Worm (Caenorhabditis elegans) whole organism, L2 larva: ENCODE measurements around the gene ncs-7.
"Not testable (repeated sequence)": the region's sequence is repeated elsewhere in the genome, so short reads cannot be mapped to it uniquely, and the experiment has no call there.

ENCODE experiments used
- C34F6.9 ChIP-seq: fragments of 150-350 bp; optimal IDR thresholded peaks from 2 replicates; lab custom pipeline; 2014; ENCODE audit warnings: missing biosample characterization, missing genetic modification characterization
- F13H6.1 ChIP-seq: sonication (generic microtip); optimal IDR thresholded peaks from 2 replicates; lab custom pipeline; 2016; ENCODE audit warnings: missing genetic modification characterization, missing compliant biosample characterization
- Y55F3AM.14 ChIP-seq: fragments of 200-800 bp; sonication (Bioruptor generic); optimal IDR thresholded peaks from 2 replicates; lab custom pipeline; 2018; ENCODE audit warnings: mild to moderate bottlenecking, missing genetic modification characterization, missing compliant biosample characterization
- ZK546.5 ChIP-seq: sonication (generic microtip); optimal IDR thresholded peaks from 2 replicates; lab custom pipeline; 2017; ENCODE audit warnings: missing biosample characterization, missing genetic modification characterization
- alr-1 ChIP-seq: fragments of 150-350 bp; optimal IDR thresholded peaks from 2 replicates; lab custom pipeline; 2014; ENCODE audit warnings: missing biosample characterization, missing genetic modification characterization
- blmp-1 ChIP-seq: sonication (generic microtip); optimal IDR thresholded peaks from 2 replicates; lab custom pipeline; 2017; ENCODE audit warnings: missing genetic modification characterization, mild to moderate bottlenecking, missing compliant biosample characterization, antibody characterized with exemption, moderate library complexity; ENCODE audit not compliant: insufficient read depth
- ceh-82 ChIP-seq: fragments of 150-350 bp; optimal IDR thresholded peaks from 2 replicates; lab custom pipeline; 2014; ENCODE audit warnings: missing biosample characterization, missing genetic modification characterization
- crh-2 ChIP-seq: sonication (generic microtip); optimal IDR thresholded peaks from 2 replicates; lab custom pipeline; 2017; ENCODE audit warnings: missing biosample characterization, missing genetic modification characterization
- dmd-4 ChIP-seq: sonication (generic microtip); optimal IDR thresholded peaks from 2 replicates; lab custom pipeline; 2017; ENCODE audit warnings: missing biosample characterization, missing genetic modification characterization
- elt-1 ChIP-seq: fragments of 150-350 bp; optimal IDR thresholded peaks from 2 replicates; lab custom pipeline; 2014; ENCODE audit warnings: missing biosample characterization, missing genetic modification characterization
- fos-1 ChIP-seq: fragments of 150-350 bp; optimal IDR thresholded peaks from 2 replicates; lab custom pipeline; 2014; ENCODE audit warnings: missing biosample characterization, missing genetic modification characterization
- gmeb-1 ChIP-seq: fragments of 150-350 bp; optimal IDR thresholded peaks from 2 replicates; lab custom pipeline; 2014; ENCODE audit warnings: missing biosample characterization, missing genetic modification characterization
- lin-13 ChIP-seq: fragments of 150-350 bp; optimal IDR thresholded peaks from 2 replicates; lab custom pipeline; 2014; ENCODE audit warnings: missing biosample characterization, missing genetic modification reagents, missing genetic modification characterization
- lin-39 ChIP-seq: fragments of 150-350 bp; optimal IDR thresholded peaks from 2 replicates; lab custom pipeline; 2014; ENCODE audit warnings: missing biosample characterization, missing genetic modification reagents, missing genetic modification characterization
- lsy-2 ChIP-seq, 2 experiments: fragments of 150-350 bp in 1 of 2; sonication (generic microtip) in 1 of 2; optimal IDR thresholded peaks; 2 replicates each; lab custom pipeline; 2014 to 2017; ENCODE audit warnings: missing biosample characterization in 2 of 2, missing genetic modification characterization in 2 of 2
- mdl-1 ChIP-seq, 2 experiments: fragments of 150-350 bp in 1 of 2; sonication (generic microtip) in 1 of 2; optimal IDR thresholded peaks; 2 replicates each; lab custom pipeline; 2017; ENCODE audit warnings: missing biosample characterization in 2 of 2, missing genetic modification characterization in 2 of 2
- nhr-11 ChIP-seq: fragments of 150-350 bp; optimal IDR thresholded peaks from 2 replicates; lab custom pipeline; 2014; ENCODE audit warnings: missing biosample characterization, missing genetic modification characterization
- nhr-129 ChIP-seq: fragments of 150-350 bp; optimal IDR thresholded peaks from 2 replicates; lab custom pipeline; 2014; ENCODE audit warnings: missing biosample characterization, missing genetic modification characterization
- nhr-21 ChIP-seq: fragments of 150-350 bp; optimal IDR thresholded peaks from 2 replicates; lab custom pipeline; 2014; ENCODE audit warnings: missing biosample characterization, missing genetic modification characterization
- nhr-237 ChIP-seq: fragments of 150-350 bp; optimal IDR thresholded peaks from 2 replicates; lab custom pipeline; 2014; ENCODE audit warnings: missing biosample characterization, missing genetic modification characterization
- nhr-25 ChIP-seq: fragments of 150-350 bp; sonication (generic microtip); optimal IDR thresholded peaks from 3 replicates; lab custom pipeline; 2014; ENCODE audit warnings: missing biosample characterization, missing genetic modification characterization
- nhr-77 ChIP-seq: fragments of 150-350 bp; optimal IDR thresholded peaks from 2 replicates; lab custom pipeline; 2014; ENCODE audit warnings: missing biosample characterization, missing genetic modification characterization
- peb-1 ChIP-seq: fragments of 150-350 bp; optimal IDR thresholded peaks from 2 replicates; lab custom pipeline; 2014; ENCODE audit warnings: missing biosample characterization, missing genetic modification characterization
- sem-4 ChIP-seq: fragments of 150-350 bp; optimal IDR thresholded peaks from 2 replicates; lab custom pipeline; 2014; ENCODE audit warnings: missing biosample characterization, missing genetic modification reagents, missing genetic modification characterization
- skn-1 ChIP-seq: sonication (generic microtip); optimal IDR thresholded peaks from 2 replicates; lab custom pipeline; 2017; ENCODE audit warnings: missing biosample characterization, missing genetic modification characterization
- sma-3 ChIP-seq: sonication (generic microtip); optimal IDR thresholded peaks from 2 replicates; lab custom pipeline; 2016; ENCODE audit warnings: missing genetic modification reagents, missing genetic modification characterization, missing compliant biosample characterization
- sma-9 ChIP-seq, 2 experiments: fragments of 150-350 bp in 1 of 2; sonication (generic microtip) in 1 of 2; optimal IDR thresholded peaks; 2 replicates each; lab custom pipeline; 2014 to 2016; ENCODE audit warnings: missing genetic modification characterization in 2 of 2, mild to moderate bottlenecking in 1 of 2, missing biosample characterization in 1 of 2, missing compliant biosample characterization in 1 of 2, missing genetic modification reagents in 1 of 2, moderate library complexity in 1 of 2
- snpc-4 ChIP-seq: fragments of 150-350 bp; optimal IDR thresholded peaks from 2 replicates; lab custom pipeline; 2014; ENCODE audit warnings: missing biosample characterization, missing genetic modification characterization
- unc-39 ChIP-seq: fragments of 150-350 bp; optimal IDR thresholded peaks from 2 replicates; lab custom pipeline; 2014; ENCODE audit warnings: missing biosample characterization, missing genetic modification characterization
- unc-55 ChIP-seq: fragments of 150-350 bp; sonication (generic microtip); optimal IDR thresholded peaks from 3 replicates; lab custom pipeline; 2014; ENCODE audit warnings: missing biosample characterization, missing genetic modification reagents, missing genetic modification characterization
- unc-62 ChIP-seq: fragments of 150-350 bp; optimal IDR thresholded peaks from 2 replicates; lab custom pipeline; 2014; ENCODE audit warnings: missing biosample characterization, missing genetic modification reagents, missing genetic modification characterization
- zag-1 ChIP-seq: fragments of 150-350 bp; optimal IDR thresholded peaks from 2 replicates; lab custom pipeline; 2014; ENCODE audit warnings: missing biosample characterization, missing genetic modification characterization
- ztf-1 ChIP-seq: fragments of 200-800 bp; sonication (Bioruptor generic); conservative IDR thresholded peaks from 2 replicates; pipeline ENCODE4 v1.3.6; 2022; ENCODE audit warnings: missing genetic modification characterization, missing compliant biosample characterization
- ztf-4 ChIP-seq: fragments of 150-350 bp; optimal IDR thresholded peaks from 2 replicates; lab custom pipeline; 2014; ENCODE audit warnings: missing biosample characterization, missing genetic modification characterization

The ncs-7 gene

DNA sequence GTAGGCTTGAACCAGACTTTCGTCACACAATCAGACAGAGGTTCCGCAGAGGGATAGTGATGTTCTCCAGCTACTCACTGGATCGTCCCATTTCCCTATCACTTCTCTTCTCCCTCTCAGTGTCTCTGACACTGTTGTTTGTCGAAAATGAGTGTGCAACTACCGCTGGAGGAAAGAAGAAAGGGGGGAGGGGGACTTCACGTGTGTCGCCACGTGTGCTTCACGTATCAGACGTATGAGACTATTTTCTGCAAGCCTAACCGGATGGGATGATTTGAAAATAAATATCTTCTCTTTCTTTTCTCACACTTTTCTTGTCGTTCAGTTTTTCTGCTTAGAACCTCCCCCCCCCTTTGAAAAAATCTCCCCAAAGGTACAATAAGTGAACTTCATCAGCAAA lies 26.4 kb downstream of the ncs-7 start, which contains the start of gene H18N23.2 (continued):
- TF ChIP-seq fos-1 (tag; lab: Kevin White, UChicago) (peak; percentile 69), C34F6.9 (peak; percentile 44), unc-39 (tag; lab: Kevin White, UChicago) (no peak), blmp-1 (peak; percentile 79), snpc-4 (no peak), sma-9 (GFP tag; optimal IDR thresholded peaks at IDR 0.05; lab: Kevin White, UChicago) (peak; percentile 98), sma-9 (tag; optimal IDR thresholded peaks at IDR 0.05; lab: Kevin White, UChicago) (no peak), gmeb-1 (tag; lab: Kevin White, UChicago) (no peak), Y55F3AM.14 (GFP tag; lab: Kevin White, UChicago) (no peak), F13H6.1 (tag; lab: Kevin White, UChicago) (peak; percentile 86), elt-1 (no peak), nhr-77 (tag; lab: Kevin White, UChicago) (no peak), lin-39 (tag; lab: Kevin White, UChicago) (no peak), lsy-2 (tag; optimal IDR thresholded peaks at IDR 0.05; lab: Kevin White, UChicago) (peak in 1 of 2 experiments; percentile 51), skn-1 (tag; lab: Kevin White, UChicago) (no peak), crh-2 (tag; lab: Kevin White, UChicago) (peak; percentile 82), sma-3 (GFP tag; lab: Kevin White, UChicago) (peak; percentile 75), dmd-4 (tag; lab: Kevin White, UChicago) (no peak), ztf-1 (GFP tag; lab: Robert Waterston, UW) (no peak), peb-1 (no peak), nhr-11 (tag; lab: Kevin White, UChicago) (no peak), nhr-237 (tag; lab: Kevin White, UChicago) (no peak), ZK546.5 (tag; lab: Kevin White, UChicago) (no peak), alr-1 (tag; lab: Kevin White, UChicago) (no peak), nhr-129 (tag; lab: Kevin White, UChicago) (peak; percentile 69), nhr-21 (tag; lab: Kevin White, UChicago) (peak; percentile 95)

DNA sequence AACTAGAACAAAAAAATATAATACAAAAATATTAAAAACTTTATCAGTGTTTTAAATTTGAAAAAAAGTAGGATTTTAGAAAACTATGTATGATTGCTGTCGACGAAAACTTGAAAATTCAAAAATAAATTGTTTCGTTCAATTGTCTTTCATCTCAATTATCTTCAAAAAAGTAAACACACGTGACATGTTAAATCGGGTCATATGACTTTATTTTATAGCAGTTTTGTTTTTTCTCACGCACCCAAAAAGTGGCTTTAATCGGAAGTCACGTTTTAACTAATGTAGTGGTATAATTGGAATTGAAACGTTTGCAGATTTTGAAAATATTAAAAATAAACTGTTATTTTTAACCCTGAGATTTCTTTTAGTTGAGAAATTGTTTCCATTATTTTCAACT lies 28.5 kb downstream of the ncs-7 start:
- TF ChIP-seq gmeb-1 (tag; lab: Kevin White, UChicago) (no peak), ztf-4 (tag; lab: Kevin White, UChicago) (no peak), peb-1 (no peak), lin-39 (tag; lab: Kevin White, UChicago) (no peak), skn-1 (tag; lab: Kevin White, UChicago) (no peak), mdl-1 (tag; optimal IDR thresholded peaks at IDR 0.05; lab: Kevin White, UChicago) (no peak), lin-13 (GFP tag; lab: Kevin White, UChicago) (no peak), unc-55 (GFP tag; lab: Kevin White, UChicago) (no peak), blmp-1 (no peak), nhr-11 (tag; lab: Kevin White, UChicago) (no peak), elt-1 (no peak), unc-62 (GFP tag; lab: Kevin White, UChicago) (no peak), Y55F3AM.14 (GFP tag; lab: Kevin White, UChicago) (no peak), C34F6.9 (no peak), zag-1 (tag; lab: Kevin White, UChicago) (no peak), nhr-237 (tag; lab: Kevin White, UChicago) (no peak), nhr-25 (tag; lab: Kevin White, UChicago) (no peak), ceh-82 (no peak), sem-4 (tag; lab: Kevin White, UChicago) (no peak), sma-9 (GFP tag; optimal IDR thresholded peaks at IDR 0.05; lab: Kevin White, UChicago) (no peak), sma-9 (tag; optimal IDR thresholded peaks at IDR 0.05; lab: Kevin White, UChicago) (no peak)

DNA sequence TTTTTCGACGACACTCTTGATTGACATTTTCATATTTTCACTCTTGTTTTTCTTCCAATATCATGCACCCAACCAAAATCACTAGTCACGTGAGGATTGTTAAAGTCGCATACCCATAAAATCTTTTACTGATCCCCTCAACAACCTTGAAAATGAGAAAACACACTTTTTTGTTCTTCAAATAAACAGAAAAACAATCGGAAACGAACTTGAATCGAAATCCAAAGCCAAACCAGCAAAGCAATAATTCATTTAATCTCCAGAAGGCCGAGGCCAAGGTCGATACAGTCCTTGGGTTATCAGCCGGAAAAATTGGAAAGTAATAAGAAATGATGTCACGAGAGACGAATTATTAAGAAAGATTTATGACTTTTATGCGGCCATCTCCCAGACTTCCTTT lies 29.5 kb downstream of the ncs-7 start:
- peak; percentile 22 for TF ChIP-seq sma-3 (GFP tag; lab: Kevin White, UChicago)
- no peak for TF ChIP-seq lin-13 (GFP tag; lab: Kevin White, UChicago)
- peak; percentile 9 for TF ChIP-seq sma-9 (GFP tag; optimal IDR thresholded peaks at IDR 0.05; lab: Kevin White, UChicago)
- TF ChIP-seq sma-9 (tag; optimal IDR thresholded peaks at IDR 0.05; lab: Kevin White, UChicago) = no peak

DNA sequence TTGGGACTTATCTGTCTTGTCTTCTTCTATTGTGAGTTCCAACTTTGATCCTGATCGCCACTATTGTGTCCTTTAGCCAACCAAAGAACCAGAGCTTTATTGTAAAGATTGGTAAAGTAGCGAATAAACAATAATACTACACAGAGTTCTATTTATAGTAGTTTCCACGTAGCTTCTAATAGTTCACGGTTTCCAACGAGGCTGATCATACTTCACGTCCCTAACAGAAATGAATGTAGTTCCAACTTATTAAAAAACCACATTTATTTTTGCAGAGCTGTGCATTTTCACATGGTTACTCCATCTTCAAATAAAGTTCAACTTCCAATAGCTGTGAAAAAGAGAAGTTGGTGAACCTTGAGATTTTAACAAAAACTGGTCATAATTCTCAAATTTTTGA lies 35.0 kb downstream of the ncs-7 start, which contains the start of gene tmem-218:
Gene tmem-218 (plus strand): TSS at position 301 of the 400 bp plus-strand sequence.
- not testable (repeated sequence) for TF ChIP-seq dmd-4 (tag; lab: Kevin White, UChicago); unc-55 (GFP tag; lab: Kevin White, UChicago); ceh-82
